Worm (Caenorhabditis elegans) whole organism, early embryonic: ENCODE data around the gene rft-2.

Experiments used
- F13C5.2 ChIP-seq: sonication (generic microtip); optimal IDR thresholded peaks from 2 replicates; lab custom pipeline; 2017; ENCODE audit warnings: mild to moderate bottlenecking, missing genetic modification characterization, inconsistent platforms, missing compliant biosample characterization
- aly-1 ChIP-seq: sonication (generic microtip); optimal IDR thresholded peaks from 2 replicates; lab custom pipeline; 2016; ENCODE audit warnings: missing genetic modification characterization, missing compliant biosample characterization
- ama-1 ChIP-seq: fragments of 150-350 bp; optimal IDR thresholded peaks from 2 replicates; lab custom pipeline; 2014
- ceh-13 ChIP-seq: fragments of 200-800 bp; sonication (Bioruptor generic); optimal IDR thresholded peaks from 2 replicates; lab custom pipeline; 2018; ENCODE audit warnings: mild to moderate bottlenecking, missing genetic modification characterization, missing compliant biosample characterization
- ceh-36 ChIP-seq: sonication (generic microtip); optimal IDR thresholded peaks from 2 replicates; lab custom pipeline; 2016; ENCODE audit warnings: missing genetic modification characterization, inconsistent platforms, missing compliant biosample characterization
- flt-1 ChIP-seq: fragments of 200-800 bp; sonication (Bioruptor generic); IDR thresholded peaks from 2 replicates; pipeline ENCODE4 v1.3.6; 2022; ENCODE audit warnings: missing genetic modification characterization, missing compliant biosample characterization
- hmbx-1 ChIP-seq: sonication (generic microtip); optimal IDR thresholded peaks from 2 replicates; lab custom pipeline; 2016; ENCODE audit warnings: mild to moderate bottlenecking, missing genetic modification characterization, missing compliant biosample characterization
- hmg-4 ChIP-seq: fragments of 200-800 bp; sonication (Bioruptor generic); optimal IDR thresholded peaks from 2 replicates; lab custom pipeline; 2018; ENCODE audit warnings: mild to moderate bottlenecking, missing genetic modification characterization, missing compliant biosample characterization
- hnd-1 ChIP-seq: sonication (generic microtip); optimal IDR thresholded peaks from 2 replicates; lab custom pipeline; 2016; ENCODE audit warnings: missing genetic modification characterization, missing compliant biosample characterization
- pes-1 ChIP-seq: fragments of 200-800 bp; sonication (Bioruptor generic); IDR thresholded peaks from 2 replicates; pipeline ENCODE4 v1.3.6; 2022; ENCODE audit warnings: missing genetic modification reagents, missing genetic modification characterization, missing compliant biosample characterization
- tbx-11 ChIP-seq: fragments of 200-800 bp; sonication (Bioruptor generic); IDR thresholded peaks from 2 replicates; pipeline ENCODE4 v1.3.6; 2022; ENCODE audit warnings: missing genetic modification characterization, missing compliant biosample characterization
- tbx-37 ChIP-seq: fragments of 200-800 bp; sonication (Bioruptor generic); conservative IDR thresholded peaks from 2 replicates; pipeline ENCODE4 v1.3.6; 2022; ENCODE audit warnings: missing genetic modification reagents, missing genetic modification characterization, missing compliant biosample characterization
- tra-4 ChIP-seq: sonication (generic microtip); optimal IDR thresholded peaks from 2 replicates; lab custom pipeline; 2017; ENCODE audit warnings: missing genetic modification characterization, missing compliant biosample characterization

DNA sequence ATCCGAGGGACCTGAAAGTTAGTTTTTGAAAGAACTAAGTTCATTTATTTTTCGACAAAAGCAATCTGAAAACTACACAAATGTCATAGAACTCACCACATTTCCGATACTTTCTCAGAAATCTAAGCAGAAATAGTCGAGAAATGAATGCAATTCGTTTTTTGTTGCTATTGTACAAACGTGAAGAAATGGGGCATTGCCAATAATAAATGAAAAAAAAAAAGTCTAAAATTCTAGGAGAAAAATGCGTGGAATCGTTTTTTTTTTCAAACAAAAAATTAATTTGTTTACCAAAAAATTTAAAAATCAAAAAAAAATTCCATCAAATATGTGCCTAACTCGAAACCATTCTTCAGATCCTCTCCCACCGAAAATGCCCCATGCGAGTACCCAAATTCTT, 38.6 kb downstream of the rft-2 start, which contains the start of gene Y47D7A.17:
- TF ChIP-seq hmg-4 (GFP tag; lab: Kevin White, UChicago) (no peak), ceh-36 (no peak), ama-1 (lab: Kevin White, UChicago) (no peak), ceh-13 (GFP tag; lab: Kevin White, UChicago) (no peak), flt-1 (GFP tag; lab: Robert Waterston, UW) (no peak), hmbx-1 (tag; lab: Kevin White, UChicago) (no peak), tbx-11 (GFP tag; lab: Robert Waterston, UW) (no peak), hnd-1 (no peak), tra-4 (tag; lab: Kevin White, UChicago) (no peak), aly-1 (tag; lab: Kevin White, UChicago) (no peak), F13C5.2 (tag; lab: Kevin White, UChicago) (no peak), pes-1 (GFP tag; lab: Robert Waterston, UW) (no peak), tbx-37 (GFP tag; lab: Robert Waterston, UW) (no peak)
